Fruit fly (Drosophila melanogaster) whole organism, adult: Measurements from ENCODE around the gene RpL9.

Experiments
- CG11617 ChIP-seq: fragments of 200-800 bp; sonication (Bioruptor generic); optimal IDR thresholded peaks from 2 replicates; lab custom pipeline; 2017; ENCODE audit warnings: mild to moderate bottlenecking, missing biosample characterization, missing genetic modification reagents, missing genetic modification characterization
- CG12768 ChIP-seq: fragments of 200-800 bp; sonication (Bioruptor generic); optimal IDR thresholded peaks from 2 replicates; lab custom pipeline; 2017; ENCODE audit warnings: missing biosample characterization, missing genetic modification characterization, mild to moderate bottlenecking, moderate library complexity, missing genetic modification reagents
- CG14711 ChIP-seq: fragments of 200-800 bp; sonication (Bioruptor generic); optimal IDR thresholded peaks from 2 replicates; lab custom pipeline; 2018; ENCODE audit warnings: missing biosample characterization, mild to moderate bottlenecking, missing genetic modification characterization, moderate library complexity
- CG1620 ChIP-seq: fragments of 200-800 bp; sonication (Bioruptor generic); optimal IDR thresholded peaks from 2 replicates; lab custom pipeline; 2016; ENCODE audit warnings: missing biosample characterization, missing genetic modification characterization
- CG33017 ChIP-seq: fragments of 200-800 bp; sonication (Bioruptor generic); optimal IDR thresholded peaks from 2 replicates; lab custom pipeline; 2018; ENCODE audit warnings: missing biosample characterization, mild to moderate bottlenecking, missing genetic modification characterization, moderate library complexity
- CG5204 ChIP-seq: fragments of 200-800 bp; sonication (Bioruptor generic); optimal IDR thresholded peaks from 2 replicates; lab custom pipeline; 2016; ENCODE audit warnings: missing biosample characterization, missing genetic modification characterization
- CG7045 ChIP-seq: fragments of 200-800 bp; sonication (Bioruptor generic); optimal IDR thresholded peaks from 2 replicates; lab custom pipeline; 2017; ENCODE audit warnings: missing biosample characterization, mild to moderate bottlenecking, missing genetic modification characterization
- CG7101 ChIP-seq: fragments of 200-800 bp; sonication (Bioruptor generic); optimal IDR thresholded peaks from 2 replicates; lab custom pipeline; 2018; ENCODE audit warnings: missing biosample characterization, mild to moderate bottlenecking, missing genetic modification characterization, moderate library complexity
- Clk ChIP-seq: fragments of 200-800 bp; sonication (Bioruptor generic); optimal IDR thresholded peaks from 2 replicates; lab custom pipeline; 2017; ENCODE audit warnings: missing biosample characterization, missing genetic modification characterization
- Crg-1 ChIP-seq: fragments of 200-800 bp; sonication (Bioruptor generic); optimal IDR thresholded peaks from 2 replicates; lab custom pipeline; 2016; ENCODE audit warnings: missing biosample characterization, missing genetic modification characterization
- Hr96 ChIP-seq: fragments of 200-800 bp; sonication (Bioruptor generic); optimal IDR thresholded peaks from 2 replicates; lab custom pipeline; 2016; ENCODE audit warnings: missing biosample characterization, missing genetic modification characterization
- Mnt ChIP-seq: fragments of 200-800 bp; sonication (Bioruptor generic); optimal IDR thresholded peaks from 2 replicates; lab custom pipeline; 2016; ENCODE audit warnings: missing biosample characterization, mild to moderate bottlenecking, missing genetic modification characterization
- bab1 ChIP-seq: fragments of 200-800 bp; sonication (Bioruptor generic); optimal IDR thresholded peaks from 3 replicates; lab custom pipeline; 2019; ENCODE audit warnings: missing biosample characterization, mild to moderate bottlenecking, missing genetic modification characterization, moderate library complexity
- cic ChIP-seq: fragments of 200-800 bp; sonication (Bioruptor generic); optimal IDR thresholded peaks from 2 replicates; lab custom pipeline; 2017; ENCODE audit warnings: missing biosample characterization, mild to moderate bottlenecking, missing genetic modification characterization, moderate library complexity
- cnc ChIP-seq, 2 experiments: fragments of >200 bp; optimal IDR thresholded peaks; 2 replicates each; lab custom pipeline; 2017
- kay ChIP-seq: fragments of 200-800 bp; sonication (Bioruptor generic); peaks from one replicate; lab custom pipeline; 2016; ENCODE audit warnings: missing biosample characterization, missing genetic modification characterization, borderline replicate concordance
- ovo ChIP-seq: fragments of 200-800 bp; sonication (Bioruptor generic); optimal IDR thresholded peaks from 2 replicates; lab custom pipeline; 2016; ENCODE audit warnings: missing biosample characterization, missing genetic modification characterization
- pad ChIP-seq: fragments of 200-800 bp; sonication (Bioruptor generic); optimal IDR thresholded peaks from 3 replicates; lab custom pipeline; 2017; ENCODE audit warnings: missing biosample characterization, missing genetic modification characterization, mild to moderate bottlenecking, moderate library complexity, missing genetic modification reagents
- tj ChIP-seq: fragments of 200-800 bp; sonication (Bioruptor generic); optimal IDR thresholded peaks from 3 replicates; lab custom pipeline; 2017; ENCODE audit warnings: missing biosample characterization, mild to moderate bottlenecking, missing genetic modification characterization, moderate library complexity
- toe ChIP-seq: fragments of 200-800 bp; sonication (Bioruptor generic); optimal IDR thresholded peaks from 2 replicates; lab custom pipeline; 2016; ENCODE audit warnings: missing biosample characterization, missing genetic modification characterization

RpL9 gene

DNA sequence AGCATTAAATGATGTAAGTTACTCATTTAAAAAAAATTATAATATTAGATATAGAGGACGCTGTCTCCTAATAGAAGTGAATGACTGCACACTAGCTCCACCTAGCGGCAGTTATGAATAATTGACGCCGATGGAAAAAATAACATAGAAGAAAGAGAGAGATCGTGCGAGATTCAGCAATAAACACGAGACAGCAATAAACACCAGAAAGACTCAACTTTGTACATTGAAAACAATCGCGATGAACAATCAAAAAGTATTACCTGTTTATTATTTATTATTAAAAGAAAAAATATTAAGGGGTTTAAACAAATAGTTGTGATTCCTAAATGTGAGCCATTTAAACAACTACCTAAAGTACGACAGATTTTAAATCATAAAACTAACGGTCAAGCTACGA lies 17.9 kb downstream of the RpL9 start:
- TF ChIP-seq bab1 (GFP tag; lab: Kevin White, UChicago) (peak; percentile 35), CG11617 (no peak), CG1620 (GFP tag; lab: Kevin White, UChicago) (no peak)

DNA sequence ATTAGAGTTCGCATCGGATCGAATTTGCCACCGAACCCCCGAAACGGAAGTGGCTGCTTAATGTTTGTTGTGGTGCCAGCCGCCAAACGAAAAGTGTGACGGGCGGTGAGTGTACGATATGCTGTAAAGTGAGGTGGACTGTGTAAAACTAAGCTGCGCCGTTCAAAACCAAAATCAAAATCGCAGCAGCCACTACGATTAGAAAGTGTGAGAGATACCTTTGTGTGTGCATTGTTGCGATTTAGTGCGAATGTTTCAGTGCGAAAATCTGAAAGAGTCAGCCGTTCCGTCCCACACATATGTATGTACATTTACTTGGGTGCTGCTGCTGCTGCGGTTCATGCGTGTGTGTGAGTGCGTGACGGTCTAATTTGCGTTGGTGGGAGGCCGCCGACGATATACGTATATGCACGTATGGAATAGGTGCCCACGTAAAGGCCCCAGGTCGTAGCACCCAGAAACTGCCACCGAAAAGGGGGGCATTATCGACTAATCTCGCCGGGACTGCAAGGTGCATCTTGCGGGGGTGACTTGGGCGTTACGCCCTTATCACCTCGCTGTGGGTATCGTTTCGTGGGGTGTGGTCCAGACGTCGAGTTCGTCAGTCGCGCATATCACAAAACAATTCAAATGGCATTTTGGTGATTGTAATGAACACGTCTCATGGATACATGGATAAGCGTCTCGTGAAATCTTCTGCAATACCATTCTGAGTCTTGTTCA lies 27.0 kb downstream of the RpL9 start:
- TF ChIP-seq cic (GFP tag; lab: Kevin White, UChicago) (peak; percentile 21), CG7101 (no peak), tj (peak; percentile 33), CG7045 (GFP tag; lab: Kevin White, UChicago) (no peak), Crg-1 (no peak), bab1 (GFP tag; lab: Kevin White, UChicago) (peak; percentile 36)

DNA sequence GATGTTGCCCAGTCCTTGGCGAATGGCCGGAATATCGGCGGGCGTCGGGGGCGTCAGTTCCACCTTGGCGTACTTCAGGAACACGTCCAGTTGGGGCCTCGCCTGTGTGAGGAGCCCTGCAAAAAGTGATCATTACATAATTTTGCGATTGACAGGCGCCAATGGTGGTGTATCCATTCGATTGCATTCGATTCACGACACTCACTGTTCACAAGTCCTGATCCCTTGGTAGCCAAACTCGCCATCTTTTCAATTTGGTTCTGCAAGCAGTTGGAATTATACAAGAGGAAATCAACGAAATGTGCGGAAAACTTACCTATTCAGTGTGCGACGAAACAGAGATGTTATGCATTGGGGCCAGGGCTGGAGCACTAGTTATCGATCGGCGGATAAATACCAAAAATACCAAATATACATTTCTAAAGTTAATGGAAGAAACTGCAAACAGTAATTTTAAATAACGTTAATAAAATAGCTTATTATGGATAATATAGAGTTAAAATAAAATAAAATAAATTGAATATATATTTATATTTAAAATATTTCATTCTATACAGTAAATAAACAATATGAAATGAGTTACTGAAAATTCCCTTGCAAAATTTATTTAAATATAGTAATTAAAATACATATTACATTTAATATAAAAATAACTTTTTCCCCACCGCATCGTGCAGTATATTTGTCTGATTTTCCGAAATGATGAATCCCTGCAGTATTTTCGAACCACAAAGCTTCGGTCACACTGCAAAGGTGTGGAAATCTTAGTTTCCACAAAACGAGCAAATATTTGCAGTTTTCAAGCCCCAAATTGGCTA lies 27.7 kb downstream of the RpL9 start, which contains the start of the genes ATPsynG and SCAR:
Gene ATPsynG, minus strand, starts transcription at position 354 of the 818 bp plus-strand sequence.
Gene SCAR, plus strand, starts transcription at position 727 of the 818 bp plus-strand sequence.
- no peak for TF ChIP-seq pad (GFP tag; lab: Kevin White, UChicago)
- no peak for TF ChIP-seq tj
- TF ChIP-seq CG14711 = no peak
- no peak for TF ChIP-seq cic (GFP tag; lab: Kevin White, UChicago)
- TF ChIP-seq CG7101 = no peak
- TF ChIP-seq toe (GFP tag; lab: Kevin White, UChicago) = no peak

DNA sequence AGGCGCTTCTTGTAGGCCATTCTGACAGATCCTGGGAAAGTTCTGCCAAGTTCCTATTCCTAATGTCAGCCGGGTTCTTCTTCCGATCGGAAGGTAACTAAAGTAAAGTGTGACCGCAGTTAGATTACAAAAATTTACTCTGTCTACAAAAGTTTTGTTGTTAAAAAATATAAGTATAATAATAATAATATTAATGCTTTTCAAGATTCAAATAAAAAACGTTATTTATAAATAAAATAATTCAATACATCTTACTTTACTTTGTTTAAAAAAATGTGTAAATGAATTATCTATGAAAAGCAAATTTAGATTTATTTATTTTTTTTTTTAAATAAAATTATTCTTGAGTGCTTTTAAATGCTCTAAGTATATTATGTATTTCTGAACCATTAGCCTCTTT lies 28.8 kb downstream of the RpL9 start, which contains the start of gene abo:
Gene abo, minus strand, starts transcription at position 101 of the 400 bp plus-strand sequence.
- no peak for TF ChIP-seq CG7045 (GFP tag; lab: Kevin White, UChicago)
- TF ChIP-seq Hr96 (GFP tag; lab: Kevin White, UChicago) = no peak
- TF ChIP-seq CG12768 (GFP tag; lab: Kevin White, UChicago) = no peak
- no peak for TF ChIP-seq ovo (GFP tag; lab: Kevin White, UChicago)
- no peak for TF ChIP-seq kay (GFP tag; lab: Kevin White, UChicago)
- no peak for TF ChIP-seq Mnt (GFP tag; lab: Kevin White, UChicago)

DNA sequence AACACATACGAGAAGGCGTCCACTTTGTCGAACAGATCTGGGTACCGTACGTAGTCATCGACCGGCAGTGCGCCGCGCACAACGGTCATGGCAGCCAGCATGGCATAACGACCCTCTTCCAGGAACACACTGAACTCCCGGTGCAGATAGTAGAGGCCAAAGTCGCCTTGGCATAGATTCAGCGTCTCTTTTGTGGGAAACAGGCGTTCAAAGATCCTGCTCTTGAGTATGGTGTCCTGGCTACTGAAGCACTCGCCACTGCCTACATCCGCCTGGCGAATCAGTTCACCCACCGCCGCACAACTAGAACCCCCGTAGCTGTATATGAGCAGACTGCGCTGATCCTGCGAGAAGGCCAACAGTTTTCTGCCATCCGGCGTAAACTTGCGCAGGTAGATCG lies 29.4 kb downstream of the RpL9 start:
- TF ChIP-seq Mnt (GFP tag; lab: Kevin White, UChicago) = no peak
- no peak for TF ChIP-seq CG11617
- TF ChIP-seq CG1620 (GFP tag; lab: Kevin White, UChicago) = no peak
- TF ChIP-seq Crg-1 = no peak
- no peak for TF ChIP-seq Clk (GFP tag; lab: Kevin White, UChicago)
- TF ChIP-seq bab1 (GFP tag; lab: Kevin White, UChicago) = no peak
- no peak for TF ChIP-seq cnc (optimal IDR thresholded peaks at IDR 0.05; lab: Kevin White, UChicago)
- TF ChIP-seq tj = no peak
- no peak for TF ChIP-seq CG12768 (GFP tag; lab: Kevin White, UChicago)
- no peak for TF ChIP-seq kay (GFP tag; lab: Kevin White, UChicago)
- TF ChIP-seq CG14711 = no peak
- no peak for TF ChIP-seq ovo (GFP tag; lab: Kevin White, UChicago)
- no peak for TF ChIP-seq CG7101
- TF ChIP-seq pad (GFP tag; lab: Kevin White, UChicago) = no peak
- no peak for TF ChIP-seq CG7045 (GFP tag; lab: Kevin White, UChicago)

DNA sequence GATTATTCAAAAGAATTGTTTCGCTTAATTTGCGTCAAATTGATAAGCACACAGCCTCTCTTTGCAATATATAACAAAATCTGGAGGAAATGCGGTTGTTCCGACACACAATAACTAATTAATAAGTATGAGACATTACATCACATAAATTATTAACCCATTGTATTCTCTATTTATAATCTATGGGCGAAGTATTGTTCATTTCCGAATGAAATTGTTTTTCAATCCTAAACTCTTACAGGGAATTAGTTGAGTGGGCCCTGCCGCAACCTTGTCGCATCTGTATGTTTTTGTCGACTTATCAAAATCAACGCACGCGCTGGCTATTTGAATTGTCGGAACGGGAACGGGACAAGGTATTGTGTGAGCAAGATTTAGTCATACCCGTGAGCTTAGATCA lies 31.8 kb downstream of the RpL9 start, which contains the start of gene CG16743:
Gene CG16743, plus strand, starts transcription at position 57 of the 400 bp plus-strand sequence.
- TF ChIP-seq cic (GFP tag; lab: Kevin White, UChicago) (no peak), CG12768 (GFP tag; lab: Kevin White, UChicago) (no peak), bab1 (GFP tag; lab: Kevin White, UChicago) (no peak), cnc (optimal IDR thresholded peaks at IDR 0.05; lab: Kevin White, UChicago) (no peak), kay (GFP tag; lab: Kevin White, UChicago) (no peak), CG5204 (no peak), CG1620 (GFP tag; lab: Kevin White, UChicago) (no peak), CG7101 (peak; percentile 31), tj (peak; percentile 40), Mnt (GFP tag; lab: Kevin White, UChicago) (peak; percentile 31), Clk (GFP tag; lab: Kevin White, UChicago) (no peak), CG11617 (no peak), CG14711 (peak; percentile 54), CG7045 (GFP tag; lab: Kevin White, UChicago) (no peak), CG33017 (tag; lab: Kevin White, UChicago) (peak; percentile 63)

DNA sequence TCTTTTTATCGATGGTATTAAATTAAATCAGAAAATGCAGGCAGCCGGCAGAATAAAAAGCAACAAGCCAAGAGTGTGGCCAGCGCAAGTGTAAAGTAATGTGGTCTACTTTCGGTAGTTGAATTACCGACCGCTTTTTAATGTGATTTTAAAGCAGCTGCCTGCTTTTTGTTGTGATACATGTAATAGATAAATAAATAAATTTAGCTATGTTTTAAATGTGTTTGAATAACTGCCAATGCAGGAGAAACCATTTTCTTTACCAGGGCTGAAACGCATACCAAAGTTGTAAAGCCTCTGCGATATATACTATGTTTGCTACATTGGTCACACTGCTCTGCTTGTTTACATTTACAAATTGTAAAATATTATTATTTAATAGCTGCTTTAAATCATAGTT lies 33.9 kb downstream of the RpL9 start, which contains the start of the genes Tmem214 and YL-1:
Gene Tmem214, minus strand, starts transcription at position 142 of the 400 bp plus-strand sequence.
Gene YL-1, plus strand, starts transcription at position 310 of the 400 bp plus-strand sequence.
- TF ChIP-seq toe (GFP tag; lab: Kevin White, UChicago) (no peak), CG33017 (tag; lab: Kevin White, UChicago) (no peak), CG14711 (peak; percentile 37), CG5204 (no peak), pad (GFP tag; lab: Kevin White, UChicago) (peak; percentile 28), CG12768 (GFP tag; lab: Kevin White, UChicago) (no peak), bab1 (GFP tag; lab: Kevin White, UChicago) (peak; percentile 62), CG7045 (GFP tag; lab: Kevin White, UChicago) (no peak), CG7101 (peak; percentile 9), kay (GFP tag; lab: Kevin White, UChicago) (no peak), Clk (GFP tag; lab: Kevin White, UChicago) (no peak), cnc (optimal IDR thresholded peaks at IDR 0.05; lab: Kevin White, UChicago) (no peak), CG1620 (GFP tag; lab: Kevin White, UChicago) (peak; percentile 22), Hr96 (GFP tag; lab: Kevin White, UChicago) (no peak), tj (no peak), Crg-1 (peak; percentile 36), CG11617 (peak; percentile 40), cic (GFP tag; lab: Kevin White, UChicago) (peak; percentile 25), ovo (GFP tag; lab: Kevin White, UChicago) (no peak), Mnt (GFP tag; lab: Kevin White, UChicago) (peak; percentile 39)
